Fruit fly (Drosophila melanogaster) ovary, adult (tissue): ENCODE data around the gene Ada2a.

Experiments used
- CG17801 ChIP-seq: fragments of 200-800 bp; optimal IDR thresholded peaks from 2 replicates; lab custom pipeline; 2019; ENCODE audit warnings: missing biosample characterization, mild to moderate bottlenecking, missing genetic modification characterization, moderate library complexity; ENCODE audit not compliant: partially characterized antibody

The Ada2a gene

DNA sequence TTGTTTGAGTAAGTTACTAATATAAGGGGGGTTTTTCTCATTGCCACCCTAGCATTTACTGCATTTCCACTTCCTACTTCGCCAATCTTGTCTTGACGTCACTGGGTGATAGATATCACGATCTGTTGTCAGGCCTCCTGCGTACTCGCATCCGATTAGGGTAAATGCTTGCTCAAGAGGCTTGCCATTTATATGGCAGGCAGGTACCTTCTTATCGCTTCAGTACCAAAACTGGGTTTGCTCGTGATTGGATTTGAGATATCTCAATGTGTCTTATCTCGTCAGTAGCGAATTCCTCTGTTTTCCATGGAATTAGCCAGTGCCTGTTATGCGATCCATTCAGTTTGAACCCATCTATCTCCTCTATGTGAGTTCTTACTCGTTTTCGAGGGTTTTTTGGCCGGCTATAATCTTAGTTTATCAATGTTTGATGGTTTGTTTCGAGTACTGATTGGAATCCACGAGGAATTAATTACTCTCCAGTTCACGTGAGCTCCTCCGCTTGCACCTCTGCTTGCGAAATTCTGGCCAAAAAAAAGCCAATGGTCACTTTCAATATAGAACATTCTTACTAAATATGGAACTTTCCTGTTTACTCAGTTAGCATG lies 25.7 kb upstream of the Ada2a start:
- TF ChIP-seq CG17801 (GFP tag; lab: Kevin White, UChicago) = no peak

dm6 chr3R:18280133-18280532 lies 24.8 kb upstream of the Ada2a start:
- no peak for TF ChIP-seq CG17801 (GFP tag; lab: Kevin White, UChicago)

DNA sequence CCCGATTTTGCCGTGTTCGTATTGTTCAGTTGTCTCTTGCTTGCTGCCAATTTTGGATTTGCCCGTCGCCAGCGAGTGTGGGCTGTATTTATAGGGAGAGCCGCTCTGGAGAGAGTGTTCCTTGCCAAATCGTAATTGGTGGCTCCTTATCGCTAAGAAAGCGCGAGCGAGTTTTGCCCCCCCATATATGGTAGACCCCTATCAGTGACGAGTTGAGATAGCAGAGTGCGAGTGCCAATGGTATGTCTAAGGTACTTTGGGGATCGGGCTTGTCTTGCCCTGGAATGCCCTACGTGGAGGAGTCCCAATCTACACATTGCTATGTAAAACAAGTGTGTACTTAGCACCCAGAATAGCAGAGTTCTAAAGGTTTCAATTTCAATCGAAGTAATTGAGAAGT lies 24.2 kb upstream of the Ada2a start, which contains the start of gene CG7142:
TSS of gene CG7142 (minus strand) at position 29 of the 400 bp plus-strand sequence.
- TF ChIP-seq CG17801 (GFP tag; lab: Kevin White, UChicago) = no peak

dm6 chr3R:18277406-18277805 lies 22.1 kb upstream of the Ada2a start:
- TF ChIP-seq CG17801 (GFP tag; lab: Kevin White, UChicago) = no peak

DNA sequence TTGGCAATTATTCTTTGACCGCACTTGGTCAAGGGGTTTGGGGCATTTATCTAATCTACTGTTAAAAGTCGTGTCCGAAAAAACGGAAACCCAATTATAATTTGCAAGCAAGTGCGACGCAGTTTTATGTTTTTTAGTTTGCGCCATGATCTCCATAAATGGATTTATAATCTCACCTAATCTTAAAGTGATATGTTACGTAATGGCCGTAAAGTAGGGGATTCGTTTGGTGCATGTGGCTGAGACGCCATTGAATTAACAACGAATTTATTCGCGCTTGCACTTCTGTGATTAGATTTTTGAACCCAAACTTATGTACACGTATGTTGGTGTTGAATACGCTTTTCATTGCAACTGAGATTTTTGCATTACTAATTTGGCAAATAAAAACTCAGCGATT lies 21.4 kb upstream of the Ada2a start:
- TF ChIP-seq CG17801 (GFP tag; lab: Kevin White, UChicago) = no peak

dm6 chr3R:18275113-18275782 lies 20.0 kb upstream of the Ada2a start:
- no peak for TF ChIP-seq CG17801 (GFP tag; lab: Kevin White, UChicago)

DNA sequence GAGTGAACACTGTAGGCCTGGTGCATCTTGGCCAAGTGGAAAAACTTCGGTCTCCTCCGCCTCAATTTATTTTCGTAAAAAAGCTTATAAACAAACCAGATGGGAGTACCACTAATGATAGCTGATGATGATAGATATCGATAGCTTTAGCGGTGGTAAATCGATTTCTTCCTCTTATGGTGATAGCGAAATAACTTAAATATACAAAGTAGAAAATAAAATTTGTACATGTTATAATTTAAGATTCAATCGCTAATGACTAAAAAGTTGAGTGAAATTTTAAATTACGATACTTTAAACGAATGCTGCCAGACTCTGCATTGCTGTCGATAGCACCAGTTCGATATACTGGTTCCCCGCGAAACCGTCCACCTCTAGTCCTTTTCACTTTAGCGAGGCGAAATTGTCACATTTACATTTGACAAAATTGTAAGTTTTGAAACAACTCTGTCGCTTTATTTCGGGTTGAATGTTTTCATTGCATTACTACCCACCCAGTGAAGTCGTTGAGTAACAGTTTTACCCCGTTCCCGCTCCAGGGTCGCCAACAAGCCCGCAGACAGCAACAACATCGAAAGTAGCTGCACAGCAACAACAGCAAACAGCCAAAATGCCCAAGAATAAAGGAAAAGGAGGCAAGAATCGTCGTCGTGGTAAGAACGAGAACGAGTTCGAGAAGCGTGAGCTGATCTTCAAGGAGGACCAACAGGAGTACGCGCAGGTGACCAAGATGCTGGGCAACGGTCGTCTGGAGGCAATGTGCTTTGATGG lies 19.2 kb upstream of the Ada2a start, which contains the start of the genes Vps39 and eIF1A:
TSS of gene Vps39 (minus strand) at position 119 of the 771 bp plus-strand sequence.
TSS of gene eIF1A (plus strand) at position 338 of the 771 bp plus-strand sequence.
- peak; percentile 40 for TF ChIP-seq CG17801 (GFP tag; lab: Kevin White, UChicago)

dm6 chr3R:18269744-18270348 lies 14.6 kb upstream of the Ada2a start:
- no peak for TF ChIP-seq CG17801 (GFP tag; lab: Kevin White, UChicago)

DNA sequence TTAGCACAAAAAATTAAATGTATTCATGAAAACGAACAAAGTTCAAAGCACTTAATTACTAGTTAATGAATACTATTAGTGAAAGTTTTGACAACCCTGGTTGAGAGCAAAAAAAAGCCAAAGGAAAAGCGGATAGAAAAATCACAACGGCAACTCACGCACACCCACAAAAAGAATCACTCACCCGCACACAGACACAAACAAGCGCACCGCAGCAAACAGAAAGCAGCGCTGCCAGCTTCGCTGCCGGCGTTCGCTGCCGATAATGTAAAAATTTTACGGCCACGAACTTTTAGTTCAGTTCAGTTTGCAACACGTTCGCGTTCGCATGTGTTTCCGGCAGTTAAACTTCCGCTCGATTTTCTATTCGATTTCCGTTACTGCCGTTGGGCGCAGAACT lies 12.2 kb upstream of the Ada2a start, which contains the start of gene CG18599:
TSS of gene CG18599 (plus strand) at position 301 of the 400 bp plus-strand sequence.
- TF ChIP-seq CG17801 (GFP tag; lab: Kevin White, UChicago) = no peak

- TF ChIP-seq CG17801 (GFP tag; lab: Kevin White, UChicago) = no peak
Measured at dm6 chr3R:18266665-18267064, 11.4 kb upstream of the Ada2a start.

- no peak for TF ChIP-seq CG17801 (GFP tag; lab: Kevin White, UChicago)
Measured at dm6 chr3R:18265275-18265674, 10.0 kb upstream of the Ada2a start.

DNA sequence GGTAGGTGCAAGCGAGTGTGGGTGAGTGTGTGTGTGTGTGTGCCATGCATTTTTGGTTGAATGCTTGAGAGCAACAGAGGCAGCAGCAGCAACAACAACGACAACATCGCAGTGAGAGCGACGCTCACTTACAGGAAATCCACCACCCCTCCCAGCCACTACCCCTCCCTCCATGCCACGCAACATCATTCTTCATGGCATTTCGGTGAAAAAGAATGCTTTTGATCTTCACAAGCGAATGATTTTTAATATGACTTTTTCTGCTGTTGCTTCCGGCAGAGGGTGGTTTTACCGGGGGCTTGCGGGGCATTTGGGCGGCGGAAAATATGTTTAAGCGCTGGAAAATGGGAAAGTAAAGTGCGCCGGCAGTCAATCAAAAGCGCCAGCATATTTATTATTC lies 6.3 kb upstream of the Ada2a start:
- TF ChIP-seq CG17801 (GFP tag; lab: Kevin White, UChicago) = no peak

dm6 chr3R:18260016-18260415 lies 4.7 kb upstream of the Ada2a start:
- TF ChIP-seq CG17801 (GFP tag; lab: Kevin White, UChicago) = no peak

DNA sequence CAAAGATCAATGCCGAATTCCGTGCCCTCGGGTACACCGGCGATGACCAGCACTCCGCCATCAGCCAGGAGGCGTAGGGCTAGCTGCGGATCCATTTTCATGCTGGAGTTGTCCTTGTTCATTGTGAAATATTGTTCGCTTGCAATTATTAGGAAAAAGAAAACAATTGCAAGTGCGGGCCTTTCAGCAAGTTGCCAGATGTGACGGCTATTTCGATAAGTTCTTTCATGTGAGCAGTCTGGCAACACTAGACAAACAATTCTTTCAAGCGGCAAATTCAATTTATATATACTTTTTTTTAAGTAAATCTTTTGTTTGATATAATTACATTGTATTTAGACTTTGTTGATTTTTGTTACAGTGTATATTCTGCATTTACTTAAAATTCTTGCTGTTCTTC lies 2.7 kb downstream of the Ada2a start, which contains the start of gene CG12320:
TSS of gene CG12320 (minus strand) at position 157 of the 400 bp plus-strand sequence.
- no peak for TF ChIP-seq CG17801 (GFP tag; lab: Kevin White, UChicago)

- no peak for TF ChIP-seq CG17801 (GFP tag; lab: Kevin White, UChicago)
Measured at dm6 chr3R:18251876-18252275, 3.4 kb downstream of the Ada2a start.
